Worm (Caenorhabditis elegans) whole organism, midembryonic: ENCODE data around the gene srsx-5.

Source experiments
- T22C8.4 ChIP-seq: fragments of 200-800 bp; sonication (Bioruptor generic); IDR thresholded peaks from 2 replicates; pipeline ENCODE4 v1.3.6; 2022; ENCODE audit warnings: missing genetic modification characterization, missing compliant biosample characterization
- cog-1 ChIP-seq: sonication (generic microtip); optimal IDR thresholded peaks from 2 replicates; lab custom pipeline; 2016; ENCODE audit warnings: missing genetic modification characterization, missing compliant biosample characterization
- flt-1 ChIP-seq: fragments of 200-800 bp; sonication (Bioruptor generic); IDR thresholded peaks from 2 replicates; pipeline ENCODE4 v1.3.6; 2022; ENCODE audit warnings: missing genetic modification characterization, missing compliant biosample characterization
- klf-2 ChIP-seq: fragments of 200-800 bp; sonication (Bioruptor generic); conservative IDR thresholded peaks from 2 replicates; pipeline ENCODE4 v1.3.6; 2022; ENCODE audit warnings: missing genetic modification reagents, missing genetic modification characterization, missing compliant biosample characterization
- med-1 ChIP-seq: sonication (generic microtip); optimal IDR thresholded peaks from 2 replicates; lab custom pipeline; 2017; ENCODE audit warnings: missing genetic modification characterization, mild to moderate bottlenecking, missing compliant biosample characterization, antibody characterized with exemption, missing genetic modification reagents; ENCODE audit not compliant: insufficient read depth
- ref-1 ChIP-seq: fragments of 200-800 bp; sonication (Bioruptor generic); conservative IDR thresholded peaks from 2 replicates; pipeline ENCODE4 v1.3.6; 2022; ENCODE audit warnings: missing genetic modification reagents, missing genetic modification characterization, missing compliant biosample characterization
- tab-1 ChIP-seq: fragments of 200-800 bp; sonication (Bioruptor generic); IDR thresholded peaks from 2 replicates; pipeline ENCODE4 v1.3.6; 2022; ENCODE audit warnings: missing genetic modification characterization, missing compliant biosample characterization
- ztf-23 ChIP-seq: fragments of 200-800 bp; sonication (Bioruptor generic); IDR thresholded peaks from 2 replicates; pipeline ENCODE4 v1.3.6; 2022; ENCODE audit warnings: missing genetic modification reagents, missing genetic modification characterization, missing compliant biosample characterization
- ztf-29 ChIP-seq: fragments of 200-800 bp; sonication (Bioruptor generic); IDR thresholded peaks from 2 replicates; pipeline ENCODE4 v1.3.6; 2022; ENCODE audit warnings: missing genetic modification reagents, missing genetic modification characterization, missing compliant biosample characterization

The srsx-5 gene

ce11 chrV:7926784-7927183 is 2.0 kb upstream of the srsx-5 start, which contains the start of gene srsx-6:
Gene srsx-6, plus strand, starts transcription at chrV:7927084.
- TF ChIP-seq cog-1 (no peak), tab-1 (GFP tag; lab: Robert Waterston, UW) (no peak), med-1 (GFP tag; lab: Kevin White, UChicago) (no peak), ztf-23 (GFP tag; lab: Robert Waterston, UW) (no peak), T22C8.4 (GFP tag; lab: Robert Waterston, UW) (no peak), flt-1 (GFP tag; lab: Robert Waterston, UW) (no peak), ref-1 (GFP tag; lab: Robert Waterston, UW) (no peak), ztf-29 (GFP tag; lab: Robert Waterston, UW) (no peak), klf-2 (GFP tag; lab: Robert Waterston, UW) (no peak)

- TF ChIP-seq cog-1 (no peak), flt-1 (GFP tag; lab: Robert Waterston, UW) (no peak), ref-1 (GFP tag; lab: Robert Waterston, UW) (no peak), klf-2 (GFP tag; lab: Robert Waterston, UW) (no peak), T22C8.4 (GFP tag; lab: Robert Waterston, UW) (no peak), med-1 (GFP tag; lab: Kevin White, UChicago) (no peak), ztf-29 (GFP tag; lab: Robert Waterston, UW) (no peak), tab-1 (GFP tag; lab: Robert Waterston, UW) (no peak)
These were observed 4.2 kb downstream of the srsx-5 start, which contains the start of gene ncx-10 for ce11 chrV:7932998-7933397. Gene ncx-10, minus strand, starts transcription at chrV:7933098.

- TF ChIP-seq flt-1 (GFP tag; lab: Robert Waterston, UW) (no peak), klf-2 (GFP tag; lab: Robert Waterston, UW) (no peak), med-1 (GFP tag; lab: Kevin White, UChicago) (no peak), ztf-23 (GFP tag; lab: Robert Waterston, UW) (no peak), cog-1 (no peak), ztf-29 (GFP tag; lab: Robert Waterston, UW) (no peak), T22C8.4 (GFP tag; lab: Robert Waterston, UW) (no peak), ref-1 (GFP tag; lab: Robert Waterston, UW) (no peak)
These were observed 8.4 kb downstream of the srsx-5 start, which contains the start of gene srsx-3 for ce11 chrV:7937152-7937551. Gene srsx-3, minus strand, starts transcription at chrV:7937252.

- TF ChIP-seq med-1 (GFP tag; lab: Kevin White, UChicago) (no peak), T22C8.4 (GFP tag; lab: Robert Waterston, UW) (no peak), tab-1 (GFP tag; lab: Robert Waterston, UW) (no peak)
These were observed 11.5 kb downstream of the srsx-5 start, which contains the start of gene srt-53 for ce11 chrV:7940299-7940698. Gene srt-53, minus strand, starts transcription at chrV:7940399.

- TF ChIP-seq ref-1 (GFP tag; lab: Robert Waterston, UW) (no peak), tab-1 (GFP tag; lab: Robert Waterston, UW) (no peak), klf-2 (GFP tag; lab: Robert Waterston, UW) (no peak), med-1 (GFP tag; lab: Kevin White, UChicago) (no peak), T22C8.4 (GFP tag; lab: Robert Waterston, UW) (no peak), ztf-29 (GFP tag; lab: Robert Waterston, UW) (no peak)
These were observed 14.8 kb downstream of the srsx-5 start, which contains the start of gene Y97E10B.1 for ce11 chrV:7943568-7943967. Gene Y97E10B.1, plus strand, starts transcription at chrV:7943868.

DNA sequence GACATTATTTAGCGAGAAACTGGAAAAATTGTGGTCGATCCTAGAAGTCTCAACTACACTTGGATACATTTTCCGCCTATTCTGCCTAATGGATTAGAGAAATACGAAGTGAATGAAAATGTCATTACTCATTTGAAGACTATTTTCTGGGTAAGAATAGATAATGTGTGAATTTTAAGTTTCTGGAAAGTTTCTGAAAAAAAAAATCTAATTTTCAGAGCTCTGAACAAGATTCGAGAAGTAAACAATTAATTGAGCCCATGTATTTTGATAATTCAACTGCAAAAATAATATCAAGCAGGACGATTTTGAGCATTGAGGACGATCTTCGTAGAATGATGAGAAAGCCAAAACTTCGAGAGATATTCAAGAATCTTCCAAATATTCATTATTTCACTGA is 17.5 kb downstream of the srsx-5 start:
- TF ChIP-seq med-1 (GFP tag; lab: Kevin White, UChicago) (no peak), tab-1 (GFP tag; lab: Robert Waterston, UW) (no peak), ztf-23 (GFP tag; lab: Robert Waterston, UW) (no peak), T22C8.4 (GFP tag; lab: Robert Waterston, UW) (no peak), flt-1 (GFP tag; lab: Robert Waterston, UW) (no peak), klf-2 (GFP tag; lab: Robert Waterston, UW) (no peak), cog-1 (no peak), ref-1 (GFP tag; lab: Robert Waterston, UW) (no peak), ztf-29 (GFP tag; lab: Robert Waterston, UW) (no peak)

DNA sequence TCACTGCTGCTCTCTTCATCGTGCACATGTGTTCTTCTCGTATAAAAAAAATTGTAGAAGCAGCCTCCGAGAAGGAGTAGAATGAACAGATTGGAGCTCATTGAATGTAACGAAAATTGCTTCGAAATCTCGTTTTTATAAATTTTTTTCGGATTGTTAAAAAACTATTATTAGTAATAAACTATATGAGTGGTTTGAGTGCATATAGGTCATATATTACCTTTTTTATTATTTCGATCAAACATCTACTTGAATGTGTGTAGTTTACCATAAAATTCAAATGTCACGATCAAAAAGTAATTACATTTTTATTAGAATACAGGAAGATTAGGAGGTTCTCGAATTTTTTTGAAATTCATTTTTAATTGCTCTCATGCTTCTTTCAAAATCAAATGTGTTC is 24.1 kb downstream of the srsx-5 start, which contains the start of gene clec-216:
clec-216 (minus strand) TSS at position 101 of the 400 bp plus-strand sequence.
- TF ChIP-seq ref-1 (GFP tag; lab: Robert Waterston, UW), result no peak
- TF ChIP-seq ztf-23 (GFP tag; lab: Robert Waterston, UW), result no peak
- TF ChIP-seq ztf-29 (GFP tag; lab: Robert Waterston, UW), result no peak
- no peak for TF ChIP-seq cog-1
- TF ChIP-seq klf-2 (GFP tag; lab: Robert Waterston, UW), result no peak
- TF ChIP-seq tab-1 (GFP tag; lab: Robert Waterston, UW), result no peak
- no peak for TF ChIP-seq T22C8.4 (GFP tag; lab: Robert Waterston, UW)
- no peak for TF ChIP-seq med-1 (GFP tag; lab: Kevin White, UChicago)
- TF ChIP-seq flt-1 (GFP tag; lab: Robert Waterston, UW), result no peak

- TF ChIP-seq T22C8.4 (GFP tag; lab: Robert Waterston, UW) (no peak), flt-1 (GFP tag; lab: Robert Waterston, UW) (no peak), ref-1 (GFP tag; lab: Robert Waterston, UW) (no peak), klf-2 (GFP tag; lab: Robert Waterston, UW) (no peak), tab-1 (GFP tag; lab: Robert Waterston, UW) (no peak), med-1 (GFP tag; lab: Kevin White, UChicago) (no peak), ztf-23 (GFP tag; lab: Robert Waterston, UW) (no peak), ztf-29 (GFP tag; lab: Robert Waterston, UW) (no peak), cog-1 (no peak)
These were observed 25.8 kb downstream of the srsx-5 start, which contains the start of gene F26D11.13 for ce11 chrV:7954552-7954951. Gene F26D11.13, minus strand, starts transcription at chrV:7954652.

DNA sequence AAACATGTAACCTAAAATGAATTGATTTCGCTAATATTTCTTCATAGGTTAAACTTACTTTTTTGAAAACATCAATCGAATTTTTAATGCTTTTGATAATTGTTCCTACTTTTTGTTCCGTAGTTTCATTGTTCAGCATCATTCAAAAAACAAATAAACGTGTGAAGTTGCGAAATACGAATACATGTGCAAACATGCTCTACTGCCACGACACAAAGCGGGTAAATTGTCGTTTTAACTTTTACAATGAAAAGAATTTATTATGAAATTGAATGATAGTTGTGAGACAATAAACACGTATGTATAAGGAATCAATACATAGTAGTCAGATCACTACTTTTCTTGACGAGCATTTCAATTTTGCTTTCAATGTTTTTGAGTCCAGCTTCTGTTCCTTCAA is 26.4 kb downstream of the srsx-5 start, which contains the start of gene F26D11.12:
F26D11.12 (minus strand) TSS at position 145 of the 400 bp plus-strand sequence.
- TF ChIP-seq med-1 (GFP tag; lab: Kevin White, UChicago) (no peak), ref-1 (GFP tag; lab: Robert Waterston, UW) (no peak), cog-1 (no peak), klf-2 (GFP tag; lab: Robert Waterston, UW) (no peak), ztf-23 (GFP tag; lab: Robert Waterston, UW) (no peak), ztf-29 (GFP tag; lab: Robert Waterston, UW) (no peak), tab-1 (GFP tag; lab: Robert Waterston, UW) (no peak)
